Worm (Caenorhabditis elegans): ENCODE measurements around the gene Y39B6A.42.

The Y39B6A.42 gene

ce11 chrV:18980980-18981529 lies 11.6 kb upstream of the Y39B6A.42 start, which contains the start of the genes mrps-35 and sws-1:
Gene mrps-35 (plus strand): TSS chrV:18981306.
Gene sws-1 (minus strand): TSS chrV:18981479.
- TF ChIP-seq hlh-1 (tag; optimal IDR thresholded peaks at IDR 0.05) = no peak
- no peak for TF ChIP-seq mls-2 (tag; optimal IDR thresholded peaks at IDR 0.05)
- peak; percentile 13 for TF ChIP-seq lin-13 (tag; optimal IDR thresholded peaks at IDR 0.05)
- TF ChIP-seq nhr-76 (tag; optimal IDR thresholded peaks at IDR 0.05) = no peak
- no peak for TF ChIP-seq sem-2 (GFP tag; optimal IDR thresholded peaks at IDR 0.05)
- TF ChIP-seq nhr-28 (tag; optimal IDR thresholded peaks at IDR 0.05) = no peak
- no peak for TF ChIP-seq nhr-12 (tag; optimal IDR thresholded peaks at IDR 0.05)
- no peak for TF ChIP-seq ham-2 (GFP tag; optimal IDR thresholded peaks at IDR 0.05)
- TF ChIP-seq nhr-237 (tag; optimal IDR thresholded peaks at IDR 0.05) = no peak
- peak; percentile 21 for TF ChIP-seq unc-39 (tag; optimal IDR thresholded peaks at IDR 0.05)
- TF ChIP-seq snpc-4 (tag; optimal IDR thresholded peaks at IDR 0.05) = no peak
- TF ChIP-seq elt-1 (tag; optimal IDR thresholded peaks at IDR 0.05; ENCODE audit: borderline replicate concordance, insufficient read depth) = no peak
- TF ChIP-seq ceh-43 (GFP tag; optimal IDR thresholded peaks at IDR 0.05) = no peak
- TF ChIP-seq drap-1 (GFP tag; optimal IDR thresholded peaks at IDR 0.05) = peak; percentile 24
- TF ChIP-seq nhr-2 (tag; optimal IDR thresholded peaks at IDR 0.05) = no peak
- no peak for TF ChIP-seq flh-1 (GFP tag; optimal IDR thresholded peaks at IDR 0.05)
- TF ChIP-seq sptf-1 (tag; optimal IDR thresholded peaks at IDR 0.05) = peak; percentile 39
- TF ChIP-seq blmp-1 (tag; optimal IDR thresholded peaks at IDR 0.05) = no peak
- no peak for TF ChIP-seq lsy-2 (tag; optimal IDR thresholded peaks at IDR 0.05)
- no peak for TF ChIP-seq M03D4.4 (tag; optimal IDR thresholded peaks at IDR 0.05)
- TF ChIP-seq ceh-83 (GFP tag; optimal IDR thresholded peaks at IDR 0.05) = no peak

ce11 chrV:18978301-18978700 lies 8.9 kb upstream of the Y39B6A.42 start:
- TF ChIP-seq pha-4 (tag; optimal IDR thresholded peaks at IDR 0.05) (no peak), ceh-39 (tag; optimal IDR thresholded peaks at IDR 0.05) (no peak), blmp-1 (tag; optimal IDR thresholded peaks at IDR 0.05) (no peak), unc-39 (tag; optimal IDR thresholded peaks at IDR 0.05) (no peak), nhr-237 (tag; optimal IDR thresholded peaks at IDR 0.05) (no peak)

- TF ChIP-seq blmp-1 (tag; optimal IDR thresholded peaks at IDR 0.05) = no peak
- no peak for TF ChIP-seq ceh-83 (GFP tag; optimal IDR thresholded peaks at IDR 0.05)
- no peak for TF ChIP-seq mls-2 (tag; optimal IDR thresholded peaks at IDR 0.05)
- no peak for TF ChIP-seq nhr-12 (tag; optimal IDR thresholded peaks at IDR 0.05)
- no peak for TF ChIP-seq lsy-2 (tag; optimal IDR thresholded peaks at IDR 0.05)
- no peak for TF ChIP-seq mab-5 (tag; optimal IDR thresholded peaks at IDR 0.05)
- TF ChIP-seq nhr-28 (tag; optimal IDR thresholded peaks at IDR 0.05) = no peak
- TF ChIP-seq flh-1 (GFP tag; optimal IDR thresholded peaks at IDR 0.05) = no peak
- TF ChIP-seq nhr-237 (tag; optimal IDR thresholded peaks at IDR 0.05) = no peak
- no peak for TF ChIP-seq nhr-2 (tag; optimal IDR thresholded peaks at IDR 0.05)
- TF ChIP-seq unc-62 (GFP tag; optimal IDR thresholded peaks at IDR 0.05) = no peak
- no peak for TF ChIP-seq cnd-1 (tag; optimal IDR thresholded peaks at IDR 0.05)
- TF ChIP-seq hlh-1 (tag; optimal IDR thresholded peaks at IDR 0.05) = no peak
- no peak for TF ChIP-seq bed-3 (GFP tag; optimal IDR thresholded peaks at IDR 0.05)
- no peak for TF ChIP-seq unc-39 (tag; optimal IDR thresholded peaks at IDR 0.05)
Observed at ce11 chrV:18977876-18978275, 8.4 kb upstream of the Y39B6A.42 start, which contains the start of gene Y39B6A.41. Gene Y39B6A.41 (minus strand): TSS chrV:18977976.

ce11 chrV:18976539-18976938 lies 7.1 kb upstream of the Y39B6A.42 start:
- TF ChIP-seq nhr-2 (tag; optimal IDR thresholded peaks at IDR 0.05) (no peak), mep-1 (tag; optimal IDR thresholded peaks at IDR 0.05) (no peak), mls-2 (tag; optimal IDR thresholded peaks at IDR 0.05) (no peak), nhr-28 (tag; optimal IDR thresholded peaks at IDR 0.05) (no peak), ceh-43 (GFP tag; optimal IDR thresholded peaks at IDR 0.05) (no peak), pha-4 (tag; optimal IDR thresholded peaks at IDR 0.05) (no peak), lin-13 (tag; optimal IDR thresholded peaks at IDR 0.05) (no peak), unc-62 (GFP tag; optimal IDR thresholded peaks at IDR 0.05) (no peak), ces-1 (GFP tag; optimal IDR thresholded peaks at IDR 0.05) (no peak), sptf-1 (tag; optimal IDR thresholded peaks at IDR 0.05) (no peak), bed-3 (GFP tag; optimal IDR thresholded peaks at IDR 0.05) (no peak), ceh-83 (GFP tag; optimal IDR thresholded peaks at IDR 0.05) (no peak), lin-32 (GFP tag; optimal IDR thresholded peaks at IDR 0.05) (no peak), sem-2 (GFP tag; optimal IDR thresholded peaks at IDR 0.05) (no peak)

ce11 chrV:18967479-18968056 lies 1.9 kb downstream of the Y39B6A.42 start, which contains the start of gene Y39B6A.43:
Gene Y39B6A.43 (minus strand): TSS chrV:18967829.
- TF ChIP-seq sem-2 (GFP tag; optimal IDR thresholded peaks at IDR 0.05) (no peak), blmp-1 (tag; optimal IDR thresholded peaks at IDR 0.05) (no peak), cnd-1 (tag; optimal IDR thresholded peaks at IDR 0.05) (peak; percentile 43), lin-32 (GFP tag; optimal IDR thresholded peaks at IDR 0.05) (no peak), mep-1 (tag; optimal IDR thresholded peaks at IDR 0.05) (peak; percentile 99), sptf-1 (tag; optimal IDR thresholded peaks at IDR 0.05) (peak; percentile 85), nhr-76 (tag; optimal IDR thresholded peaks at IDR 0.05) (no peak), M03D4.4 (tag; optimal IDR thresholded peaks at IDR 0.05) (peak; percentile 53), unc-120 (tag; optimal IDR thresholded peaks at IDR 0.05; ENCODE audit: poor library complexity, severe bottlenecking) (peak; percentile 71), lin-13 (tag; optimal IDR thresholded peaks at IDR 0.05) (peak; percentile 98), bed-3 (GFP tag; optimal IDR thresholded peaks at IDR 0.05) (no peak), hlh-1 (tag; optimal IDR thresholded peaks at IDR 0.05) (no peak), elt-1 (tag; optimal IDR thresholded peaks at IDR 0.05; ENCODE audit: borderline replicate concordance, insufficient read depth) (no peak), elt-3 (tag; optimal IDR thresholded peaks at IDR 0.05) (peak; percentile 42), flh-1 (GFP tag; optimal IDR thresholded peaks at IDR 0.05) (no peak), tbx-8 (GFP tag; optimal IDR thresholded peaks at IDR 0.05) (peak; percentile 45), mab-5 (tag; optimal IDR thresholded peaks at IDR 0.05) (no peak), pha-4 (tag; optimal IDR thresholded peaks at IDR 0.05) (peak; percentile 99), nhr-12 (tag; optimal IDR thresholded peaks at IDR 0.05) (no peak), unc-39 (tag; optimal IDR thresholded peaks at IDR 0.05) (peak; percentile 58), mls-2 (tag; optimal IDR thresholded peaks at IDR 0.05) (peak; percentile 63), nhr-2 (tag; optimal IDR thresholded peaks at IDR 0.05) (peak; percentile 33), ceh-39 (tag; optimal IDR thresholded peaks at IDR 0.05) (peak; percentile 92), nhr-237 (tag; optimal IDR thresholded peaks at IDR 0.05) (peak; percentile 94), ztf-11 (tag; optimal IDR thresholded peaks at IDR 0.05) (peak; percentile 66), ceh-43 (GFP tag; optimal IDR thresholded peaks at IDR 0.05) (peak; percentile 48), ham-2 (GFP tag; optimal IDR thresholded peaks at IDR 0.05) (no peak), ceh-83 (GFP tag; optimal IDR thresholded peaks at IDR 0.05) (no peak), nhr-28 (tag; optimal IDR thresholded peaks at IDR 0.05) (no peak)
